Worm (Caenorhabditis elegans) whole organism, L4 larva: ENCODE results near the gene Y57G11A.4.
"Not testable (repeated sequence)": the region's sequence is repeated elsewhere in the genome, so short reads cannot be mapped to it uniquely, and the experiment has no call there.

Experiments
- D1046.2 ChIP-seq: fragments of 200-800 bp; sonication (Bioruptor generic); IDR thresholded peaks from 2 replicates; pipeline ENCODE4 v1.3.6; 2022; ENCODE audit warnings: missing genetic modification characterization, missing compliant biosample characterization
- ama-1 ChIP-seq: fragments of 150-350 bp; optimal IDR thresholded peaks from 2 replicates; lab custom pipeline; 2014; ENCODE audit warnings: inconsistent platforms, mixed read lengths
- ceh-32 ChIP-seq: sonication (generic microtip); optimal IDR thresholded peaks from 2 replicates; lab custom pipeline; 2016; ENCODE audit warnings: mild to moderate bottlenecking, missing genetic modification characterization, missing compliant biosample characterization; ENCODE audit not compliant: poor library complexity
- daf-12 ChIP-seq: fragments of 150-350 bp; optimal IDR thresholded peaks from 2 replicates; lab custom pipeline; 2014; ENCODE audit warnings: missing biosample characterization, missing genetic modification reagents, missing genetic modification characterization
- dpl-1 ChIP-seq: fragments of 150-350 bp; optimal IDR thresholded peaks from 2 replicates; lab custom pipeline; 2014; ENCODE audit warnings: missing biosample characterization, missing genetic modification reagents, missing genetic modification characterization
- lin-1 ChIP-seq: fragments of 200-800 bp; sonication (Bioruptor generic); IDR thresholded peaks from 2 replicates; pipeline ENCODE4 v1.3.6; 2022; ENCODE audit warnings: missing genetic modification reagents, missing genetic modification characterization, missing compliant biosample characterization
- lir-3 ChIP-seq: sonication (generic microtip); optimal IDR thresholded peaks from 2 replicates; lab custom pipeline; 2016; ENCODE audit warnings: mild to moderate bottlenecking, missing genetic modification characterization, missing compliant biosample characterization
- nhr-10 ChIP-seq: fragments of 150-350 bp; optimal IDR thresholded peaks from 2 replicates; lab custom pipeline; 2014; ENCODE audit warnings: missing biosample characterization, missing genetic modification characterization
- nhr-25 ChIP-seq: sonication (generic microtip); optimal IDR thresholded peaks from 2 replicates; lab custom pipeline; 2017; ENCODE audit warnings: missing genetic modification characterization, mild to moderate bottlenecking, missing compliant biosample characterization, antibody characterized with exemption, moderate library complexity, borderline replicate concordance; ENCODE audit not compliant: insufficient read depth
- nhr-77 ChIP-seq: fragments of 150-350 bp; optimal IDR thresholded peaks from 2 replicates; lab custom pipeline; 2014; ENCODE audit warnings: missing biosample characterization, missing genetic modification characterization
- snpc-4 ChIP-seq: fragments of 150-350 bp; optimal IDR thresholded peaks from 2 replicates; lab custom pipeline; 2014; ENCODE audit warnings: missing biosample characterization, missing genetic modification characterization
- unc-130 ChIP-seq: sonication (generic microtip); optimal IDR thresholded peaks from 2 replicates; lab custom pipeline; 2016; ENCODE audit warnings: missing genetic modification reagents, missing genetic modification characterization, missing compliant biosample characterization
- unc-62 ChIP-seq, 3 experiments: fragments of 150-350 bp in 1 of 3; sonication (generic microtip); optimal IDR thresholded peaks in 2 of 3; peaks in 1 of 3; 1 replicate in 1 of 3; 2 replicates in 2 of 3; lab custom pipeline; 2014 to 2017; ENCODE audit warnings: missing biosample characterization in 3 of 3, missing genetic modification characterization in 3 of 3, missing genetic modification reagents in 3 of 3, missing genotype in 1 of 3

ce11 chrIV:14455116-14455515 is 27.0 kb upstream of the Y57G11A.4 start:
- not testable (repeated sequence) for TF ChIP-seq nhr-25 (tag; lab: Kevin White, UChicago); nhr-77 (tag; lab: Kevin White, UChicago); lir-3 (tag; lab: Kevin White, UChicago); D1046.2 (GFP tag; lab: Robert Waterston, UW); ceh-32 (tag; lab: Kevin White, UChicago); nhr-10; ama-1; dpl-1 (GFP tag; lab: Kevin White, UChicago); lin-1 (GFP tag; lab: Robert Waterston, UW); snpc-4 (tag; lab: Kevin White, UChicago); unc-62 (GFP tag; optimal IDR thresholded peaks at IDR 0.05 in 1 of 2; lab: Kevin White, UChicago); unc-62 (tag; optimal IDR thresholded peaks at IDR 0.05; lab: Kevin White, UChicago); unc-130 (GFP tag; lab: Kevin White, UChicago); daf-12 (tag; lab: Kevin White, UChicago)
